Worm (Caenorhabditis elegans): ENCODE data around the gene T25B9.8.

T25B9.8 gene

DNA sequence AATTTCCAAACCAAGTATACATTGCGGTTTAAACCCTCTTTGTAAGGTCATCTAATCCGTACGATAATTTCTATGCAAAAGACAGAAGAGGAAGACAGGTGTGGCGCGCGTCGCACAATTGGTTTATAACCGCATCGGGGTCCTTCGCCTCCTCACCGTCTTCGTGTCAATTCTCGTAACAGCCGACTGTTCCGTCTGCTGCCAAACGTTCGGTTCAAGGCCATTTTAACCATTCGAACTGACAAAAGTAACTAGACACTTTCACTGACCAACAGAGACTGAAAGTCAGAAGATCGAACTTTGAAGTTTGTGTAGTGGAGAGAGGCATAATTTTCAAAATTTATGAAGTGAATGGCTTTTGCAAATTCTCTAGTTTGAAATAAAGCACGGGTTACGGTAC, 48.0 kb upstream of the T25B9.8 start:
- TF ChIP-seq nhr-129 (tag; optimal IDR thresholded peaks at IDR 0.05) (no peak), unc-62 (GFP tag; optimal IDR thresholded peaks at IDR 0.05) (no peak), nhr-11 (tag; optimal IDR thresholded peaks at IDR 0.05) (no peak), lsy-2 (tag; optimal IDR thresholded peaks at IDR 0.05) (no peak), blmp-1 (tag; optimal IDR thresholded peaks at IDR 0.05; ENCODE audit: insufficient read depth) (peak; percentile 84), ztf-1 (GFP tag; conservative IDR thresholded peaks at IDR 0.05) (no peak), nhr-25 (tag; optimal IDR thresholded peaks at IDR 0.05) (peak; percentile 57), R02D3.7 (tag; optimal IDR thresholded peaks at IDR 0.05) (no peak), ceh-82 (tag; optimal IDR thresholded peaks at IDR 0.05) (no peak), gmeb-1 (tag; optimal IDR thresholded peaks at IDR 0.05) (no peak), crh-2 (tag; optimal IDR thresholded peaks at IDR 0.05) (no peak)

DNA sequence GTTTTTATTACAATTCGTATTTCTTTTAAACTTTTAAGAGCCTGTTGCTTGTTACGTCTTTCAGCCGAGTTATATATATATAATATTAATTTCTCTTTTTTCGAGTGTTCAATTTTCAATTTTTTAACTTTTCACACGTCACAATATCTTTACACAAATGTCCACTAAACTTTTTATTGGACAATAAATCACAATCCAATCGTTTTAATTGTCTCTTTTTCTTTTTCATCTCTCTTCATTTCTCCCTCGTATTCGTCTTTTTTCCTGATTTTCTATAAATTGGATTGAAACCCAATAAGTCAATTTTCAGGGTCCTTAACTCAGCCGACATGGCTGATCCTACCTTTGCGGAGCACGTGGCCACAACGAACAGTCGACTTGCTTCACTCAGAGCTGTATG, 44.1 kb upstream of the T25B9.8 start, which contains the start of gene miz-1:
TSS of gene miz-1 (plus strand) at position 301 of the 400 bp plus-strand sequence.
- TF ChIP-seq sma-3 (GFP tag; optimal IDR thresholded peaks at IDR 0.05), result no peak
- no peak for TF ChIP-seq R02D3.7 (tag; optimal IDR thresholded peaks at IDR 0.05)
- no peak for TF ChIP-seq ztf-4 (tag; optimal IDR thresholded peaks at IDR 0.05)
- no peak for TF ChIP-seq dmd-4 (tag; optimal IDR thresholded peaks at IDR 0.05)
- TF ChIP-seq nhr-25 (tag; optimal IDR thresholded peaks at IDR 0.05), result no peak
- TF ChIP-seq blmp-1 (tag; optimal IDR thresholded peaks at IDR 0.05; ENCODE audit: insufficient read depth), result no peak
- no peak for TF ChIP-seq C34F6.9 (tag; optimal IDR thresholded peaks at IDR 0.05)
- no peak for TF ChIP-seq ceh-82 (tag; optimal IDR thresholded peaks at IDR 0.05)
- TF ChIP-seq nhr-129 (tag; optimal IDR thresholded peaks at IDR 0.05), result no peak
- no peak for TF ChIP-seq mdl-1 (tag; optimal IDR thresholded peaks at IDR 0.05)
- no peak for TF ChIP-seq egl-27 (tag; optimal IDR thresholded peaks at IDR 0.05)
- no peak for TF ChIP-seq nhr-10 (tag; optimal IDR thresholded peaks at IDR 0.05)
- TF ChIP-seq nhr-21 (tag; optimal IDR thresholded peaks at IDR 0.05), result no peak
- no peak for TF ChIP-seq fos-1 (tag; optimal IDR thresholded peaks at IDR 0.05)
- no peak for TF ChIP-seq sem-4 (tag; optimal IDR thresholded peaks at IDR 0.05)
- no peak for TF ChIP-seq nhr-77 (tag; optimal IDR thresholded peaks at IDR 0.05)
- no peak for TF ChIP-seq elt-1 (tag; optimal IDR thresholded peaks at IDR 0.05)
- TF ChIP-seq lin-39 (tag; optimal IDR thresholded peaks at IDR 0.05), result no peak

DNA sequence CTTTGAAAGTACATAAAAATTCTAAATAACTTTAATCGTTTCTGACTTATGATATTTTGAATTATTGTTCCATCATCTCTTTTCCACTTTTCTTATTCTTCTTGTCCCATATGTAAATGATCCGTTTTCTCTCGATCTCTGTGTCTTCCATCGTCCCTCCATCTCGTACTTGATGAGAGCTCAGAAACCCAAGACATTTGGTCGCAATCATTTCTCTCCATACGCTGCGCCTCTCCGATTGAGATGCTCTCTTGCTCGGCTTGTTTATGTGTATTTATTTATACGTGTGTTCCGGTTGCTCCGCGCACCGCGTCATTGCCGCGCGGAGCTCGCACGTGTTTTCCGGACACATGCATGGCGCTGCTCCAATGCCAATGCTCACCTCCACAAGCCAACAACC, 43.4 kb upstream of the T25B9.8 start:
- TF ChIP-seq mdl-1 (tag; optimal IDR thresholded peaks at IDR 0.05) (no peak), mbf-1 (tag; optimal IDR thresholded peaks at IDR 0.05) (no peak), ztf-11 (tag; optimal IDR thresholded peaks at IDR 0.05) (no peak), unc-39 (tag; optimal IDR thresholded peaks at IDR 0.05) (no peak)

DNA sequence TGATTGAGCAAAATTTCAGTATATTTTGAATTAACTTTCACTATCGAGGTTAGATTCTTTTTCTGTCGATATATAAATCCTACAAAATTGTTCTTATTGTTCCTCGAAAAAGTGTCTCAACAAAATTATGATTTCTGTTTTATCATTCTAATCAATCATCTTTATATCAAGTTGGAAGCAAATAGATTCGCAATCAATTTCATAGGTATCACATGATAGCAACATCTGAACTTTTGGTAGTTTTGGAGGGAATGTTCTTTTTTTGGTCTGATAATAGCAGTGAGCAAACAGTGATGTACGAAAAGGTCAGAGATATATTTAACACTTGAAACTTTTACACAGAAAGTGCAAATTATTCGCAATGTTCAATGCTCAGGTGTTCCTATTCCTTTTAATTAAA, 42.8 kb upstream of the T25B9.8 start:
- TF ChIP-seq F13H6.1 (tag; optimal IDR thresholded peaks at IDR 0.05) (peak; percentile 5), unc-55 (GFP tag; optimal IDR thresholded peaks at IDR 0.05) (no peak), ztf-11 (tag; optimal IDR thresholded peaks at IDR 0.05) (no peak), crh-2 (tag; optimal IDR thresholded peaks at IDR 0.05) (peak; percentile 30), fos-1 (tag; optimal IDR thresholded peaks at IDR 0.05) (peak; percentile 62), nhr-10 (tag; optimal IDR thresholded peaks at IDR 0.05) (no peak), gmeb-1 (tag; optimal IDR thresholded peaks at IDR 0.05) (peak; percentile 23), nhr-129 (tag; optimal IDR thresholded peaks at IDR 0.05) (no peak), lsy-2 (tag; optimal IDR thresholded peaks at IDR 0.05) (no peak), sma-9 (GFP tag; optimal IDR thresholded peaks at IDR 0.05) (peak; percentile 63), sma-9 (tag; optimal IDR thresholded peaks at IDR 0.05) (no peak), mdl-1 (tag; optimal IDR thresholded peaks at IDR 0.05) (no peak)

DNA sequence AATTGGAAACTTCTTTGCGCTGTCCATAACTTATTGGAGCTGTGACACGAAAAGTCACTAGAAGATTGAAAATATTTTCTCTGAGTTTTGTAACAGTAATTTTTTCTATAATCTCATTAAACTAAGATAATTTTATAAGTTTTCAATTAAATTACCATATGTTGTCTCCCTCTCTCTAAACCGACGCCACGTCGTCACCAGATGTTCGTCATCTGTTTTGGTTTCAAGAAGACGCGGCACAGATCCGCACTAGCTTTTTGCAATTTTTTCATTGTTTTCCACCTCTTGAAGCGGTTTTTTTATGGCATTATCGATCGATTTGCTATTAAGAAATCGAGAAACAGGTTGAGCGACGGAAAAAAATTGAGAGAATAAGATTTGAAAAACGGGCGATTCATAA, 36.0 kb upstream of the T25B9.8 start:
- TF ChIP-seq lsy-2 (tag; optimal IDR thresholded peaks at IDR 0.05), result no peak
- no peak for TF ChIP-seq fos-1 (tag; optimal IDR thresholded peaks at IDR 0.05)
- no peak for TF ChIP-seq ztf-11 (tag; optimal IDR thresholded peaks at IDR 0.05)
- TF ChIP-seq sem-4 (tag; optimal IDR thresholded peaks at IDR 0.05), result no peak
- no peak for TF ChIP-seq blmp-1 (tag; optimal IDR thresholded peaks at IDR 0.05; ENCODE audit: insufficient read depth)
- TF ChIP-seq snpc-4 (tag; optimal IDR thresholded peaks at IDR 0.05), result no peak
- no peak for TF ChIP-seq lin-11 (tag; optimal IDR thresholded peaks at IDR 0.05)

DNA sequence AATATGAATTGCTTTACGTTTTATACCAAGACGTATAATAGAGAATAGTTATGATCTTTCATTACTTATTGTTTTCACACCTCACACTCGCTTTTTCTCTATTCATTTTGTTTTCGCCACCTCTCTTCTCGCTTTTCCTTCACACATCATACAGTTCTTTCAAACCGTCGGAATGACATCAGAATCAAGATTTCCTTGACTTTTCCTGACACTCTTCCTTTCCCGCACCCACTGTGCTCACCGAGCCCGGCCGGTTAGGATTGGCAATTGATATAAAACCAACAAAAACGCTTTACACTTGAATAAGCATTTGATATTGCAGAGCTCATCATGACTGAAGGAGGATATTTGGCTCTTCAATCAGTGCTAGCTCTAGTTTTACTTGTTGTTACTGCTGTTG, 31.4 kb upstream of the T25B9.8 start, which contains the start of gene zipt-2.1:
TSS of gene zipt-2.1 (plus strand) at position 301 of the 400 bp plus-strand sequence.
- TF ChIP-seq C34F6.9 (tag; optimal IDR thresholded peaks at IDR 0.05), result no peak
- no peak for TF ChIP-seq unc-62 (GFP tag; optimal IDR thresholded peaks at IDR 0.05)
- TF ChIP-seq elt-1 (tag; optimal IDR thresholded peaks at IDR 0.05), result no peak
- TF ChIP-seq crh-2 (tag; optimal IDR thresholded peaks at IDR 0.05), result no peak
- no peak for TF ChIP-seq Y55F3AM.14 (GFP tag; optimal IDR thresholded peaks at IDR 0.05)
- no peak for TF ChIP-seq dmd-4 (tag; optimal IDR thresholded peaks at IDR 0.05)
- no peak for TF ChIP-seq ztf-11 (tag; optimal IDR thresholded peaks at IDR 0.05)
- TF ChIP-seq nhr-77 (tag; optimal IDR thresholded peaks at IDR 0.05), result no peak
- no peak for TF ChIP-seq mab-5 (tag; optimal IDR thresholded peaks at IDR 0.05)
- TF ChIP-seq unc-55 (GFP tag; optimal IDR thresholded peaks at IDR 0.05), result no peak
- no peak for TF ChIP-seq ceh-82 (tag; optimal IDR thresholded peaks at IDR 0.05)
